Fruit fly (Drosophila melanogaster): ENCODE data around the gene mura.

Gene mura

DNA sequence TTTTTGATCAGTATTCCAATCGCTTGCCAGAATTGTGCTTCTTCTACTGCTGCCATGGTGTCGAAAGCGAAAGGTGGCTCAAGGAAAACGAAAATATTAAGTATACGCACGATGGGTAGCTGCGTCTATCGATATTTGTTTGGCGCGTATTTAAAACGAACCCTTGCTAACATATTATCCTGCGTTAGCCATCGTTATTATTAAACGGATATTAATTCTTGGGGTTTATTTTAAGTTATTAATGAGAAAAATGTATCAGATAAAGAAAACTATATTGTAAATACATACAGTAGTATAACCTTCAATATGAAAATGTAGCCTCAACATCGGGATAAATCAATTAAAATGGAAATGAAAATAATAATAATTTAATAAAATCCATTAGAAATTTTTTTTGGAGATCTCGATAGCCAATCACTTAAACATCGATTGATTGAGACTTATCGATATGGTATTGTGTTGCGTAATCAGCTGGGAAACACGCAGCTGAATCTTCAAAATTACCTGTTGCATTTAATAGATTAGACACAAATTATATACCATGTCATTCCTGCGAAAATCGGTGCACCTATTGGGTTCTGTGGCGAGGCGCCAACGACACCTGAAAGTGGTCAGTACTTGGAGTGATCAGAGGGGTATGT is 3.8 kb upstream of the mura start, which contains the start of the genes CG9386 and BckdhA (continued):
- no peak for TF ChIP-seq stwl (tag; optimal IDR thresholded peaks at IDR 0.05)
- peak; percentile 42 for TF ChIP-seq CG10147 (GFP tag; optimal IDR thresholded peaks at IDR 0.05)
- TF ChIP-seq ken (GFP tag; IDR thresholded peaks at IDR 0.05), result no peak
- TF ChIP-seq al (GFP tag; IDR thresholded peaks at IDR 0.05), result peak; percentile 29; the same call in 1 of the 2 replicates
- TF ChIP-seq CG4854 (GFP tag; optimal IDR thresholded peaks at IDR 0.05), result no peak
- no peak for TF ChIP-seq chm (GFP tag; IDR thresholded peaks at IDR 0.05)
- no peak for TF ChIP-seq dati (GFP tag; IDR thresholded peaks at IDR 0.05)
- no peak for TF ChIP-seq sens-2 (GFP tag; IDR thresholded peaks at IDR 0.05)
- no peak for TF ChIP-seq eyg (GFP tag; optimal IDR thresholded peaks at IDR 0.05)
- peak; percentile 52 for TF ChIP-seq Hr3 (GFP tag; optimal IDR thresholded peaks at IDR 0.05)
- no peak for TF ChIP-seq salm (tag; optimal IDR thresholded peaks at IDR 0.05)
- TF ChIP-seq otp (GFP tag; IDR thresholded peaks at IDR 0.05), result 0 out of 3 replicates have a peak, but pooled peaks have one; percentile 25
- peak; percentile 34 for TF ChIP-seq vfl (GFP tag; optimal IDR thresholded peaks at IDR 0.05)
- no peak for TF ChIP-seq CG10565 (GFP tag; optimal IDR thresholded peaks at IDR 0.05)
- no peak for TF ChIP-seq Lpt (GFP tag; optimal IDR thresholded peaks at IDR 0.05)
- peak; percentile 69 for TF ChIP-seq Xbp1 (GFP tag; optimal IDR thresholded peaks at IDR 0.05)
- TF ChIP-seq CG11723 (GFP tag; optimal IDR thresholded peaks at IDR 0.05), result peak; percentile 33
- no peak for TF ChIP-seq br (optimal IDR thresholded peaks at IDR 0.05)
- no peak for TF ChIP-seq Optix (GFP tag; IDR thresholded peaks at IDR 0.05)
- TF ChIP-seq CG18476 (GFP tag; optimal IDR thresholded peaks at IDR 0.05), result peak; percentile 34
- TF ChIP-seq CG30020 (tag; optimal IDR thresholded peaks at IDR 0.05), result peak; percentile 26
- no peak for TF ChIP-seq CG17568 (GFP tag; optimal IDR thresholded peaks at IDR 0.05)
- peak; percentile 49 for TF ChIP-seq scrt (GFP tag; optimal IDR thresholded peaks at IDR 0.05)
- no peak for TF ChIP-seq slou (GFP tag; optimal IDR thresholded peaks at IDR 0.05)
- no peak for TF ChIP-seq Oaz (GFP tag; IDR thresholded peaks at IDR 0.05)
- no peak for TF ChIP-seq CG16815 (GFP tag; optimal IDR thresholded peaks at IDR 0.05)
- no peak for TF ChIP-seq CG5180 (GFP tag; optimal IDR thresholded peaks at IDR 0.05)
- peak; percentile 57 for TF ChIP-seq tin (GFP tag; optimal IDR thresholded peaks at IDR 0.05)
- no peak for TF ChIP-seq CG14965 (GFP tag; optimal IDR thresholded peaks at IDR 0.05; ENCODE audit: borderline replicate concordance)
- no peak for TF ChIP-seq ap (GFP tag; IDR thresholded peaks at IDR 0.05)
- TF ChIP-seq Bgb (GFP tag; IDR thresholded peaks at IDR 0.05; ENCODE audit: partially characterized antibody), result peak; percentile 69
- peak; percentile 30 for TF ChIP-seq CG12744 (GFP tag; optimal IDR thresholded peaks at IDR 0.05)
- no peak for TF ChIP-seq CG3847 (GFP tag; IDR thresholded peaks at IDR 0.05)
- peak; percentile 42 for TF ChIP-seq nerfin-1 (tag; optimal IDR thresholded peaks at IDR 0.05)
- peak; percentile 0 for TF ChIP-seq Nf-YB (GFP tag; optimal IDR thresholded peaks at IDR 0.05)
- peak; percentile 32 for TF ChIP-seq CG10209 (GFP tag; optimal IDR thresholded peaks at IDR 0.05)
- peak; percentile 0 for TF ChIP-seq CG5245 (GFP tag; optimal IDR thresholded peaks at IDR 0.05)
- peak; percentile 5 for TF ChIP-seq zen (tag; optimal IDR thresholded peaks at IDR 0.05)
- TF ChIP-seq CG4617 (GFP tag; optimal IDR thresholded peaks at IDR 0.05; ENCODE audit: borderline replicate concordance), result no peak
- no peak for TF ChIP-seq prd (optimal IDR thresholded peaks at IDR 0.05)
- TF ChIP-seq prd (GFP tag; IDR thresholded peaks at IDR 0.05), result peak; percentile 59; the same call in 2 of the 3 replicates
- peak; percentile 42 for TF ChIP-seq Fer3 (tag; optimal IDR thresholded peaks at IDR 0.05)
- peak; percentile 14 for TF ChIP-seq CG3163 (GFP tag; optimal IDR thresholded peaks at IDR 0.05)
- peak; percentile 46; the same call in 1 of the 3 replicates for TF ChIP-seq ase (GFP tag; IDR thresholded peaks at IDR 0.05)
- TF ChIP-seq Oli (tag; optimal IDR thresholded peaks at IDR 0.05), result peak; percentile 21
- TF ChIP-seq Tbp (GFP tag; optimal IDR thresholded peaks at IDR 0.05), result no peak
- TF ChIP-seq gce (GFP tag; IDR thresholded peaks at IDR 0.05), result no peak
- peak; percentile 2 for TF ChIP-seq CG18011 (GFP tag; optimal IDR thresholded peaks at IDR 0.05)
- TF ChIP-seq Lim3 (GFP tag; IDR thresholded peaks at IDR 0.05), result no peak
- peak; percentile 59 for TF ChIP-seq CG7839 (tag; optimal IDR thresholded peaks at IDR 0.05)
- peak; percentile 61 for TF ChIP-seq chn (GFP tag; optimal IDR thresholded peaks at IDR 0.05)
